Fruit fly (Drosophila melanogaster) whole organism, embryonic: ENCODE data around the gene CG14659.

Experiments
- Atf-2 ChIP-seq: fragments of 200-800 bp; sonication (Bioruptor generic); optimal IDR thresholded peaks from 2 replicates; lab custom pipeline; 2016; ENCODE audit warnings: missing biosample characterization, missing genetic modification characterization
- Awh ChIP-seq: fragments of 200-800 bp; sonication (Bioruptor generic); IDR thresholded peaks from 2 replicates; pipeline ENCODE4, ENCODE4 v1.3.6; 2022; ENCODE audit warnings: missing biosample characterization, missing genetic modification characterization
- Bdp1 ChIP-seq: fragments of 200-800 bp; sonication (Bioruptor generic); optimal IDR thresholded peaks from 3 replicates; lab custom pipeline; 2016; ENCODE audit warnings: missing biosample characterization, missing genetic modification characterization
- CG10147 ChIP-seq: fragments of 200-800 bp; sonication (Bioruptor generic); optimal IDR thresholded peaks from 2 replicates; lab custom pipeline; 2019; ENCODE audit warnings: missing biosample characterization, mild to moderate bottlenecking, missing genetic modification characterization, moderate library complexity
- CG12219 ChIP-seq: fragments of 200-800 bp; sonication (Bioruptor generic); optimal IDR thresholded peaks from 3 replicates; lab custom pipeline; 2018; ENCODE audit warnings: missing biosample characterization, mild to moderate bottlenecking, missing genetic modification characterization
- CG15269 ChIP-seq: fragments of 200-800 bp; sonication (Bioruptor generic); optimal IDR thresholded peaks from 2 replicates; lab custom pipeline; 2018; ENCODE audit warnings: missing biosample characterization, mild to moderate bottlenecking, missing genetic modification characterization, moderate library complexity
- CG15479 ChIP-seq: fragments of 200-800 bp; sonication (Bioruptor generic); optimal IDR thresholded peaks from 3 replicates; lab custom pipeline; 2019; ENCODE audit warnings: missing biosample characterization, mild to moderate bottlenecking, missing genetic modification characterization, moderate library complexity
- CG16815 ChIP-seq: fragments of 200-800 bp; sonication (Bioruptor generic); optimal IDR thresholded peaks from 3 replicates; lab custom pipeline; 2017; ENCODE audit warnings: missing biosample characterization, mild to moderate bottlenecking, missing genetic modification characterization
- CG17802 ChIP-seq: fragments of 200-800 bp; sonication (Bioruptor generic); optimal IDR thresholded peaks from 2 replicates; lab custom pipeline; 2018; ENCODE audit warnings: missing biosample characterization, mild to moderate bottlenecking, missing genetic modification characterization, moderate library complexity
- CG17912 ChIP-seq: fragments of 200-800 bp; sonication (Bioruptor generic); optimal IDR thresholded peaks from 2 replicates; lab custom pipeline; 2018; ENCODE audit warnings: missing biosample characterization, mild to moderate bottlenecking, missing genetic modification characterization
- CG2199 ChIP-seq: fragments of 200-800 bp; sonication (Bioruptor generic); IDR thresholded peaks from 3 replicates; pipeline ENCODE4 v1.3.6; 2022; ENCODE audit warnings: missing biosample characterization, missing genetic modification characterization
- CG2678 ChIP-seq: fragments of 200-800 bp; sonication (Bioruptor generic); optimal IDR thresholded peaks from 3 replicates; lab custom pipeline; 2019; ENCODE audit warnings: missing biosample characterization, mild to moderate bottlenecking, missing genetic modification characterization, moderate library complexity
- CG2712 ChIP-seq: fragments of 200-800 bp; optimal IDR thresholded peaks from 3 replicates; lab custom pipeline; 2019; ENCODE audit warnings: missing biosample characterization, mild to moderate bottlenecking, missing genetic modification characterization, moderate library complexity
- CG30403 ChIP-seq: fragments of 200-800 bp; sonication (Bioruptor generic); optimal IDR thresholded peaks from 3 replicates; lab custom pipeline; 2016; ENCODE audit warnings: missing biosample characterization, missing genetic modification characterization
- CG3065 ChIP-seq: fragments of 200-800 bp; sonication (Bioruptor generic); optimal IDR thresholded peaks from 2 replicates; lab custom pipeline; 2016; ENCODE audit warnings: missing biosample characterization, missing genetic modification characterization
- CG32532 ChIP-seq: fragments of 200-800 bp; sonication (Bioruptor generic); IDR thresholded peaks from 2 replicates; pipeline ENCODE4 v1.3.6; 2022; ENCODE audit warnings: missing biosample characterization, missing genetic modification characterization
- CG32772 ChIP-seq: fragments of 200-800 bp; sonication (Bioruptor generic); IDR thresholded peaks from 2 replicates; pipeline ENCODE4 v1.3.6; 2022; ENCODE audit warnings: missing biosample characterization, missing genetic modification characterization
- CG4424 ChIP-seq: fragments of 200-800 bp; sonication (Bioruptor generic); optimal IDR thresholded peaks from 3 replicates; lab custom pipeline; 2016; ENCODE audit warnings: missing biosample characterization, missing genetic modification characterization
- Chrac-16 ChIP-seq: fragments of 200-800 bp; sonication (Bioruptor generic); optimal IDR thresholded peaks from 3 replicates; lab custom pipeline; 2016; ENCODE audit warnings: missing biosample characterization, missing genetic modification characterization
- Doc3 ChIP-seq: fragments of 200-800 bp; sonication (Bioruptor generic); IDR thresholded peaks from 3 replicates; pipeline ENCODE4 v1.3.6; 2022; ENCODE audit warnings: missing biosample characterization, missing genetic modification characterization; ENCODE audit not compliant: partially characterized antibody
- ERR ChIP-seq: fragments of 200-800 bp; sonication (Bioruptor generic); optimal IDR thresholded peaks from 2 replicates; lab custom pipeline; 2016; ENCODE audit warnings: missing biosample characterization, missing genetic modification characterization
- Gug ChIP-seq: fragments of 200-800 bp; sonication (Bioruptor generic); IDR thresholded peaks from 4 replicates; pipeline ENCODE4 v1.3.6; 2022; ENCODE audit warnings: missing biosample characterization, missing genetic modification characterization
- H2.0 ChIP-seq: fragments of 200-800 bp; sonication (Bioruptor generic); IDR thresholded peaks from 2 replicates; pipeline ENCODE4 v1.3.6; 2022; ENCODE audit warnings: missing biosample characterization, missing genetic modification characterization
- HmgD ChIP-seq: fragments of 200-800 bp; sonication (Bioruptor generic); optimal IDR thresholded peaks from 3 replicates; lab custom pipeline; 2016; ENCODE audit warnings: missing biosample characterization, missing genetic modification characterization
- Hsf ChIP-seq: fragments of 200-800 bp; sonication (Bioruptor generic); optimal IDR thresholded peaks from 3 replicates; lab custom pipeline; 2016; ENCODE audit warnings: missing biosample characterization, missing genetic modification characterization
- Max ChIP-seq: fragments of 200-800 bp; sonication (Bioruptor generic); optimal IDR thresholded peaks from 2 replicates; lab custom pipeline; 2016; ENCODE audit warnings: missing biosample characterization, mild to moderate bottlenecking, missing genetic modification characterization
- Meics ChIP-seq: fragments of 200-800 bp; sonication (Bioruptor generic); optimal IDR thresholded peaks from 2 replicates; lab custom pipeline; 2017; ENCODE audit warnings: missing biosample characterization, mild to moderate bottlenecking, missing genetic modification characterization
- Ptx1 ChIP-seq: fragments of 200-800 bp; sonication (Bioruptor generic); IDR thresholded peaks from 2 replicates; pipeline ENCODE4 v1.3.6; 2022; ENCODE audit warnings: missing biosample characterization, missing genetic modification characterization
- Rfx ChIP-seq: fragments of 200-800 bp; sonication (Bioruptor generic); IDR thresholded peaks from 2 replicates; pipeline ENCODE4 v1.3.6; 2022; ENCODE audit warnings: missing biosample characterization, missing genetic modification characterization
- Rx ChIP-seq: fragments of 200-800 bp; sonication (Bioruptor generic); IDR thresholded peaks from 2 replicates; pipeline ENCODE4 v1.3.6; 2022; ENCODE audit warnings: missing biosample characterization, missing genetic modification characterization
- Vsx1 ChIP-seq: fragments of 200-800 bp; sonication (Bioruptor generic); optimal IDR thresholded peaks from 2 replicates; lab custom pipeline; 2017; ENCODE audit warnings: missing biosample characterization, mild to moderate bottlenecking, missing genetic modification characterization, missing genetic modification reagents
- Xrp1 ChIP-seq: fragments of 200-800 bp; sonication (Bioruptor generic); IDR thresholded peaks from 2 replicates; pipeline ENCODE4 v1.3.6; 2022; ENCODE audit warnings: missing biosample characterization, missing genetic modification characterization
- amos ChIP-seq: fragments of 200-800 bp; sonication (Bioruptor generic); IDR thresholded peaks from 2 replicates; pipeline ENCODE4 v1.3.6; 2022; ENCODE audit warnings: missing biosample characterization, missing genetic modification characterization; ENCODE audit not compliant: partially characterized antibody
- bcd ChIP-seq: fragments of 200-800 bp; sonication (Bioruptor generic); optimal IDR thresholded peaks from 2 replicates; lab custom pipeline; 2017; ENCODE audit warnings: missing biosample characterization, mild to moderate bottlenecking, missing genetic modification characterization
- cato ChIP-seq: fragments of 200-800 bp; sonication (Bioruptor generic); optimal IDR thresholded peaks from 2 replicates; lab custom pipeline; 2016; ENCODE audit warnings: missing biosample characterization, missing genetic modification characterization, borderline replicate concordance
- crp ChIP-seq, 2 experiments: fragments of 200-800 bp; sonication (Bioruptor generic); optimal IDR thresholded peaks; 2 replicates in 1 of 2; 3 replicates in 1 of 2; lab custom pipeline; 2017; ENCODE audit warnings: missing biosample characterization in 2 of 2, missing genetic modification characterization in 2 of 2, mild to moderate bottlenecking in 1 of 2, moderate library complexity in 1 of 2
- dmrt99B ChIP-seq: fragments of 200-800 bp; sonication (Bioruptor generic); optimal IDR thresholded peaks from 2 replicates; lab custom pipeline; 2018; ENCODE audit warnings: missing biosample characterization, mild to moderate bottlenecking, missing genetic modification characterization, moderate library complexity
- dpn ChIP-seq, 2 experiments: fragments of 200-800 bp; sonication (Bioruptor generic); optimal IDR thresholded peaks; 3 replicates each; lab custom pipeline; 2016; ENCODE audit warnings: missing biosample characterization in 2 of 2, missing genetic modification characterization in 2 of 2
- dysf ChIP-seq: fragments of 200-800 bp; sonication (Bioruptor generic); IDR thresholded peaks from 3 replicates; pipeline ENCODE4 v1.3.6; 2022; ENCODE audit warnings: missing biosample characterization, missing genetic modification characterization
- fd102C ChIP-seq: fragments of 200-800 bp; sonication (Bioruptor generic); optimal IDR thresholded peaks from 2 replicates; lab custom pipeline; 2018; ENCODE audit warnings: missing biosample characterization, mild to moderate bottlenecking, missing genetic modification characterization, moderate library complexity
- fd64A ChIP-seq: fragments of 200-800 bp; sonication (Bioruptor generic); optimal IDR thresholded peaks from 3 replicates; lab custom pipeline; 2018; ENCODE audit warnings: missing biosample characterization, mild to moderate bottlenecking, missing genetic modification characterization
- klu ChIP-seq: fragments of 200-800 bp; sonication (Bioruptor generic); IDR thresholded peaks from 2 replicates; pipeline ENCODE4 v1.3.6; 2022; ENCODE audit warnings: missing biosample characterization, missing genetic modification characterization
- lilli ChIP-seq: fragments of 200-800 bp; sonication (Bioruptor generic); optimal IDR thresholded peaks from 3 replicates; lab custom pipeline; 2016; ENCODE audit warnings: missing biosample characterization, missing genetic modification characterization
- nerfin-1 ChIP-seq: fragments of 200-800 bp; sonication (Bioruptor generic); optimal IDR thresholded peaks from 3 replicates; lab custom pipeline; 2019; ENCODE audit warnings: missing biosample characterization, mild to moderate bottlenecking, missing genetic modification characterization, moderate library complexity
- salm ChIP-seq: fragments of 200-800 bp; sonication (Bioruptor generic); optimal IDR thresholded peaks from 2 replicates; lab custom pipeline; 2018; ENCODE audit warnings: missing biosample characterization, mild to moderate bottlenecking, missing genetic modification characterization
- schlank ChIP-seq: fragments of 200-800 bp; sonication (Bioruptor generic); optimal IDR thresholded peaks from 2 replicates; lab custom pipeline; 2018; ENCODE audit warnings: missing biosample characterization, mild to moderate bottlenecking, missing genetic modification characterization
- sens ChIP-seq: fragments of 200-800 bp; sonication (Bioruptor generic); peaks from one replicate; lab custom pipeline; 2016; ENCODE audit warnings: missing biosample characterization, missing genetic modification characterization
- sug ChIP-seq: fragments of 200-800 bp; optimal IDR thresholded peaks from 2 replicates; lab custom pipeline; 2019; ENCODE audit warnings: missing biosample characterization, mild to moderate bottlenecking, missing genetic modification characterization, moderate library complexity
- twi ChIP-seq: fragments of 200-800 bp; optimal IDR thresholded peaks from 2 replicates; lab custom pipeline; 2019; ENCODE audit warnings: missing biosample characterization, mild to moderate bottlenecking, missing genetic modification characterization, moderate library complexity
- vfl ChIP-seq: fragments of 200-800 bp; sonication (Bioruptor generic); optimal IDR thresholded peaks from 2 replicates; lab custom pipeline; 2016; ENCODE audit warnings: missing biosample characterization, missing genetic modification characterization

CG14659 gene

dm6 chr3R:4804126-4804649, 26.9 kb downstream of the CG14659 start (continued):
- TF ChIP-seq CG2712 (tag; lab: Kevin White, UChicago) (peak; percentile 43), Rx (GFP tag; lab: Robert Waterston, UW) (0 out of 2 replicates have a peak, but pooled peaks have one; percentile 6), crp (GFP tag; optimal IDR thresholded peaks at IDR 0.05; lab: Kevin White, UChicago) (peak in 1 of 2 experiments; percentile 8), Max (GFP tag; lab: Kevin White, UChicago) (peak; percentile 38), CG17912 (peak; percentile 19), CG16815 (GFP tag; lab: Kevin White, UChicago) (no peak), ERR (GFP tag; lab: Kevin White, UChicago) (no peak), CG30403 (GFP tag; lab: Kevin White, UChicago) (peak; percentile 21), CG3065 (GFP tag; lab: Kevin White, UChicago) (no peak), lilli (GFP tag; lab: Kevin White, UChicago) (peak; percentile 3), schlank (tag; lab: Kevin White, UChicago) (no peak), dpn (GFP tag; optimal IDR thresholded peaks at IDR 0.05; lab: Kevin White, UChicago) (peak in 1 of 2 experiments; percentile 4), Xrp1 (GFP tag; lab: Robert Waterston, UW) (peak; percentile 48; the same call in 1 of the 2 replicates), CG32772 (GFP tag; lab: Robert Waterston, UW) (0 out of 2 replicates have a peak, but pooled peaks have one; percentile 4), fd64A (GFP tag; lab: Kevin White, UChicago) (no peak), Gug (GFP tag; lab: Robert Waterston, UW) (no peak; the same call in 3 of the 4 replicates), CG2678 (tag; lab: Kevin White, UChicago) (peak; percentile 40), Atf-2 (GFP tag; lab: Kevin White, UChicago) (no peak), dmrt99B (tag; lab: Kevin White, UChicago) (peak; percentile 29), twi (tag; lab: Kevin White, UChicago) (peak; percentile 85), Bdp1 (GFP tag; lab: Kevin White, UChicago) (no peak), CG32532 (0 out of 2 replicates have a peak, but pooled peaks have one; percentile 24), nerfin-1 (no peak), dysf (GFP tag; lab: Robert Waterston, UW) (peak; percentile 24; the same call in 1 of the 3 replicates), HmgD (no peak), sens (GFP tag; lab: Kevin White, UChicago) (peak; percentile 68), CG12219 (GFP tag; lab: Kevin White, UChicago) (peak; percentile 28), amos (0 out of 2 replicates have a peak, but pooled peaks have one; percentile 12), fd102C (GFP tag; lab: Kevin White, UChicago) (no peak), Doc3 (peak; percentile 44; the same call in 1 of the 3 replicates), Vsx1 (peak; percentile 60), Meics (no peak), H2.0 (GFP tag; lab: Robert Waterston, UW) (peak; percentile 27; the same call in 1 of the 2 replicates), CG15479 (no peak), CG10147 (GFP tag; lab: Kevin White, UChicago) (peak; percentile 30), klu (GFP tag; lab: Robert Waterston, UW) (no peak), Hsf (GFP tag; lab: Kevin White, UChicago) (peak; percentile 4), Rfx (GFP tag; lab: Robert Waterston, UW) (peak; percentile 46), Ptx1 (GFP tag; lab: Robert Waterston, UW) (0 out of 2 replicates have a peak, but pooled peaks have one; percentile 39), salm (tag; lab: Kevin White, UChicago) (no peak), sug (tag; lab: Kevin White, UChicago) (peak; percentile 93), Chrac-16 (no peak), CG17802 (tag; lab: Kevin White, UChicago) (no peak), CG2199 (GFP tag; lab: Robert Waterston, UW) (peak; percentile 94), cato (GFP tag; lab: Kevin White, UChicago) (no peak), bcd (GFP tag; lab: Kevin White, UChicago) (no peak), Awh (no peak), CG15269 (tag; lab: Kevin White, UChicago) (peak; percentile 30), CG4424 (GFP tag; lab: Kevin White, UChicago) (peak; percentile 38), vfl (GFP tag; lab: Kevin White, UChicago) (no peak)
